Worm (Caenorhabditis elegans) whole organism, early embryonic: ENCODE results near the gene pak-1.

Source experiments
- B0310.2 ChIP-seq: sonication (generic microtip); optimal IDR thresholded peaks from 2 replicates; lab custom pipeline; 2016; ENCODE audit warnings: mild to moderate bottlenecking, missing genetic modification characterization, missing compliant biosample characterization
- F13C5.2 ChIP-seq: sonication (generic microtip); optimal IDR thresholded peaks from 2 replicates; lab custom pipeline; 2017; ENCODE audit warnings: mild to moderate bottlenecking, missing genetic modification characterization, inconsistent platforms, missing compliant biosample characterization
- aly-1 ChIP-seq: sonication (generic microtip); optimal IDR thresholded peaks from 2 replicates; lab custom pipeline; 2016; ENCODE audit warnings: missing genetic modification characterization, missing compliant biosample characterization
- ama-1 ChIP-seq: fragments of 150-350 bp; optimal IDR thresholded peaks from 2 replicates; lab custom pipeline; 2014
- ceh-13 ChIP-seq: fragments of 200-800 bp; sonication (Bioruptor generic); optimal IDR thresholded peaks from 2 replicates; lab custom pipeline; 2018; ENCODE audit warnings: mild to moderate bottlenecking, missing genetic modification characterization, missing compliant biosample characterization
- ceh-36 ChIP-seq: sonication (generic microtip); optimal IDR thresholded peaks from 2 replicates; lab custom pipeline; 2016; ENCODE audit warnings: missing genetic modification characterization, inconsistent platforms, missing compliant biosample characterization
- ets-7 ChIP-seq: sonication (generic microtip); optimal IDR thresholded peaks from 2 replicates; lab custom pipeline; 2016; ENCODE audit warnings: missing genotype, missing genetic modification characterization, missing compliant biosample characterization
- flt-1 ChIP-seq: fragments of 200-800 bp; sonication (Bioruptor generic); IDR thresholded peaks from 2 replicates; pipeline ENCODE4 v1.3.6; 2022; ENCODE audit warnings: missing genetic modification characterization, missing compliant biosample characterization
- hmbx-1 ChIP-seq: sonication (generic microtip); optimal IDR thresholded peaks from 2 replicates; lab custom pipeline; 2016; ENCODE audit warnings: mild to moderate bottlenecking, missing genetic modification characterization, missing compliant biosample characterization
- hmg-4 ChIP-seq: fragments of 200-800 bp; sonication (Bioruptor generic); optimal IDR thresholded peaks from 2 replicates; lab custom pipeline; 2018; ENCODE audit warnings: mild to moderate bottlenecking, missing genetic modification characterization, missing compliant biosample characterization
- hnd-1 ChIP-seq: sonication (generic microtip); optimal IDR thresholded peaks from 2 replicates; lab custom pipeline; 2016; ENCODE audit warnings: missing genetic modification characterization, missing compliant biosample characterization
- pes-1 ChIP-seq: fragments of 200-800 bp; sonication (Bioruptor generic); IDR thresholded peaks from 2 replicates; pipeline ENCODE4 v1.3.6; 2022; ENCODE audit warnings: missing genetic modification reagents, missing genetic modification characterization, missing compliant biosample characterization
- scrt-1 ChIP-seq: fragments of 200-800 bp; sonication (Bioruptor generic); IDR thresholded peaks from 2 replicates; pipeline ENCODE4 v1.3.6; 2022; ENCODE audit warnings: missing genetic modification characterization, missing compliant biosample characterization
- sea-1 ChIP-seq: fragments of 200-800 bp; sonication (Bioruptor generic); conservative IDR thresholded peaks from 2 replicates; pipeline ENCODE4 v1.3.6; 2022; ENCODE audit warnings: missing genetic modification characterization, missing compliant biosample characterization
- tbx-11 ChIP-seq: fragments of 200-800 bp; sonication (Bioruptor generic); IDR thresholded peaks from 2 replicates; pipeline ENCODE4 v1.3.6; 2022; ENCODE audit warnings: missing genetic modification characterization, missing compliant biosample characterization
- tbx-37 ChIP-seq: fragments of 200-800 bp; sonication (Bioruptor generic); conservative IDR thresholded peaks from 2 replicates; pipeline ENCODE4 v1.3.6; 2022; ENCODE audit warnings: missing genetic modification reagents, missing genetic modification characterization, missing compliant biosample characterization
- tra-4 ChIP-seq: sonication (generic microtip); optimal IDR thresholded peaks from 2 replicates; lab custom pipeline; 2017; ENCODE audit warnings: missing genetic modification characterization, missing compliant biosample characterization

pak-1 gene

DNA sequence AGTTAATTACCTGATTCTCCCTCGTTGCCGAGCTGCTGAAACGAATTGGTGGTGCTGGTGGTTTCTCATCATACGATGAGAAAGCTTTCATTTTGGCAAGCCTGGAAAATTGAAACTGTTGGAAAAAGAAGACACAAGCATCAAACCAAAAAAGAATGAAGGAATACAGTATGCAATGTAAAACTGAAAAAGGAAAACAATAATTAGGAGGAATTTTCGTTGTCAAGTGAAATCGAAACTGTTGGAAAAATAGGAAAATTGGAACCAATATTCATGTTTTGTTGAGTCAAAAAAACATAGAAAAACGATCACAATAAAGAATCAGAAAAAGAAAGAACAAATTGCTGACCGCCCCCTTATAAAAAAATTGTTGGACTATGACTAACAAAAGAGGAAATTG is at the start of gene pak-1:
pak-1 (minus strand) TSS at position 101 of the 400 bp plus-strand sequence.
- no peak for TF ChIP-seq scrt-1
- TF ChIP-seq hnd-1 (tag; lab: Kevin White, UChicago) = no peak
- TF ChIP-seq hmbx-1 (tag; lab: Kevin White, UChicago) = no peak
- no peak for TF ChIP-seq tbx-37 (GFP tag; lab: Robert Waterston, UW)
- TF ChIP-seq F13C5.2 = no peak
- TF ChIP-seq sea-1 = no peak
- no peak for TF ChIP-seq ceh-13 (GFP tag; lab: Kevin White, UChicago)
- no peak for TF ChIP-seq pes-1 (GFP tag; lab: Robert Waterston, UW)
- TF ChIP-seq tra-4 (tag; lab: Kevin White, UChicago) = no peak

DNA sequence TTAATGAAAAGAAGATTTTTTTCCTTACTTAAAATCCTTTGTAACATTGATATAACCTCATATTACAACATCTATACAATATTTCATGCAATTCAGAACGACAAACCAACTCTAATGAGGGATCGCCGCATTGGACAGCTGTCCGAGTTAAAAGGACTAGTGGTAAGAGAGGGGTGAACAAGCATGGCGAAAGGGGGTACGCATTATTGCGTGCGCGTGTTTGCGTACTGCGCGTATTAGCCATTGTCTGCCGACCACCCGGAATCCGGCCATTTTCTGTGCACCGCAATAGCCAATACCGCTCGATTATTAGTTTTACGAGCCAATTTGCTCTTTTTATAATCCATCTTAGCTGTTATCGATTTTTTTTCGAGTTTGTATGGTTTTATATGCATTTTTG is 49.1 kb upstream of the pak-1 start, which contains the start of gene C15H9.4:
C15H9.4 (plus strand) TSS at position 93 of the 400 bp plus-strand sequence.
- TF ChIP-seq sea-1 (peak; percentile 69; the same call in 1 of the 2 replicates), hmg-4 (GFP tag; lab: Kevin White, UChicago) (peak; percentile 81), F13C5.2 (peak; percentile 72), ets-7 (no peak), hmbx-1 (tag; lab: Kevin White, UChicago) (no peak), tbx-37 (GFP tag; lab: Robert Waterston, UW) (no peak), flt-1 (peak; percentile 54), pes-1 (GFP tag; lab: Robert Waterston, UW) (0 out of 2 replicates have a peak, but pooled peaks have one; percentile 49), tra-4 (tag; lab: Kevin White, UChicago) (no peak), ceh-36 (peak; percentile 20), scrt-1 (peak; percentile 70; the same call in 1 of the 2 replicates)

DNA sequence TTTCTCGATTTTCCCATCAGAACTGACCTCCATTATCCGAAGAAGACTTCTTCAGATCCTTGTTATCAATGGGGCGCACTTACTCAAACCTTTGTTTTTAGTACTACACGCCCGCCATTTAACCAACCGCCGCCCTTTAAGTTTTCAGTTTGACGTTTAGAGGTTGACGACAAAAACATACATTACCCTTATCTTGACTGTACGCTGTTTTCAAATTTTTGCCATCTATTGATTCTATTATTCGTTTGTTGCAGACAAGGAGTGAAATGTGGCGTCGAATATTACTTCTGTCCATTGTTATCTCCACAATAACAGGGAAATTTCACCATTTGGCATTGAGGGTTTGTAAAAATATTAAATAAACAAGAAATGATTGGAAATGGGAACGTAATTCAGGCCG is 44.6 kb upstream of the pak-1 start, which contains the start of gene C15H9.5:
C15H9.5 (plus strand) TSS at position 255 of the 400 bp plus-strand sequence.
- TF ChIP-seq hmbx-1 (tag; lab: Kevin White, UChicago) (no peak), hmg-4 (GFP tag; lab: Kevin White, UChicago) (no peak), tra-4 (tag; lab: Kevin White, UChicago) (no peak), tbx-11 (GFP tag; lab: Robert Waterston, UW) (no peak), pes-1 (GFP tag; lab: Robert Waterston, UW) (no peak), scrt-1 (no peak), ceh-36 (no peak), flt-1 (no peak), sea-1 (no peak), ama-1 (lab: Kevin White, UChicago) (no peak), ceh-13 (GFP tag; lab: Kevin White, UChicago) (no peak)

ce11 chrX:6092533-6092932 is 44.1 kb upstream of the pak-1 start:
- TF ChIP-seq F13C5.2 (no peak), ama-1 (lab: Kevin White, UChicago) (no peak), ets-7 (no peak), ceh-13 (GFP tag; lab: Kevin White, UChicago) (no peak), tbx-11 (GFP tag; lab: Robert Waterston, UW) (no peak), ceh-36 (no peak), sea-1 (no peak)

ce11 chrX:6091967-6092366 is 43.6 kb upstream of the pak-1 start, which contains the start of gene hsp-3:
Gene hsp-3 (minus strand): TSS chrX:6092124.
- TF ChIP-seq B0310.2 (tag; lab: Kevin White, UChicago) = peak; percentile 49
- TF ChIP-seq hmg-4 (GFP tag; lab: Kevin White, UChicago) = peak; percentile 48
- TF ChIP-seq F13C5.2 = peak; percentile 74
- TF ChIP-seq tra-4 (tag; lab: Kevin White, UChicago) = peak; percentile 39
- peak; percentile 47 for TF ChIP-seq tbx-37 (GFP tag; lab: Robert Waterston, UW)
- TF ChIP-seq sea-1 = 0 out of 2 replicates have a peak, but pooled peaks have one; percentile 69
- no peak for TF ChIP-seq scrt-1
- 0 out of 2 replicates have a peak, but pooled peaks have one; percentile 36 for TF ChIP-seq flt-1
- TF ChIP-seq tbx-11 (GFP tag; lab: Robert Waterston, UW) = peak; percentile 51; the same call in 1 of the 2 replicates
- no peak for TF ChIP-seq ceh-36
- TF ChIP-seq hnd-1 (tag; lab: Kevin White, UChicago) = no peak
- TF ChIP-seq ceh-13 (GFP tag; lab: Kevin White, UChicago) = no peak
- peak; percentile 55 for TF ChIP-seq aly-1 (tag; lab: Kevin White, UChicago)
- no peak for TF ChIP-seq ama-1 (lab: Kevin White, UChicago)
- TF ChIP-seq hmbx-1 (tag; lab: Kevin White, UChicago) = no peak
- peak; percentile 5 for TF ChIP-seq ets-7
- TF ChIP-seq pes-1 (GFP tag; lab: Robert Waterston, UW) = no peak

DNA sequence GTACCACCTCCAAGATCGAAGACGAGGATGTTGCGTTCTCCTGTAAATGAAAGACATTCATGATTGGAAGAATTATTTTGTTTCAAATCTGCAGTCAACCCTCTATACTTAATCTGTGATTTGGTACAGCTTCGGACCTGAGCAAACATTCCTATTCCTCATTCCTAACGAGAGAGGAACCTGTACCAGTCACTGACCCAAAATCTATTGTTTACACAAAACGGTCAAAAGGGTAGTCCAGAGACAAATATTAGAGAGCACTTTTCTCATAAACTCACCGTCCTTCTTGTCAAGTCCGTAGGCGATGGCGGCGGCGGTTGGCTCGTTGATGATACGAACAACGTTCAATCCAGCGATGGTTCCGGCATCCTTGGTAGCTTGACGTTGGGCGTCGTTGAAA is 42.4 kb upstream of the pak-1 start:
- TF ChIP-seq hmbx-1 (tag; lab: Kevin White, UChicago) (no peak), sea-1 (no peak), ama-1 (lab: Kevin White, UChicago) (no peak), B0310.2 (tag; lab: Kevin White, UChicago) (no peak), ceh-36 (no peak), F13C5.2 (no peak), scrt-1 (no peak), ceh-13 (GFP tag; lab: Kevin White, UChicago) (no peak), tbx-11 (GFP tag; lab: Robert Waterston, UW) (no peak), tbx-37 (GFP tag; lab: Robert Waterston, UW) (no peak), tra-4 (tag; lab: Kevin White, UChicago) (no peak), hmg-4 (GFP tag; lab: Kevin White, UChicago) (no peak)

- TF ChIP-seq ets-7 (no peak), hmg-4 (GFP tag; lab: Kevin White, UChicago) (no peak), ama-1 (lab: Kevin White, UChicago) (no peak), aly-1 (tag; lab: Kevin White, UChicago) (no peak), tra-4 (tag; lab: Kevin White, UChicago) (no peak), sea-1 (no peak), tbx-11 (GFP tag; lab: Robert Waterston, UW) (no peak), scrt-1 (no peak), ceh-13 (GFP tag; lab: Kevin White, UChicago) (no peak), flt-1 (no peak), F13C5.2 (no peak), hmbx-1 (tag; lab: Kevin White, UChicago) (no peak), tbx-37 (GFP tag; lab: Robert Waterston, UW) (no peak)
These were observed 40.3 kb upstream of the pak-1 start for ce11 chrX:6088718-6089117.
